Worm (Caenorhabditis elegans) whole organism, L4 larva: ENCODE results near the gene rme-6.

Source experiments
- R02D3.7 ChIP-seq: fragments of 150-350 bp; sonication (generic microtip); optimal IDR thresholded peaks from 3 replicates; lab custom pipeline; 2014; ENCODE audit warnings: missing biosample characterization, missing genetic modification characterization
- aly-2 ChIP-seq: sonication (generic microtip); optimal IDR thresholded peaks from 2 replicates; lab custom pipeline; 2018; ENCODE audit warnings: missing biosample characterization, missing genetic modification characterization
- cey-2 ChIP-seq: sonication (generic microtip); optimal IDR thresholded peaks from 3 replicates; lab custom pipeline; 2017; ENCODE audit warnings: missing genetic modification characterization, mild to moderate bottlenecking, missing compliant biosample characterization, antibody characterized with exemption, borderline replicate concordance; ENCODE audit not compliant: insufficient read depth
- egl-43 ChIP-seq: fragments of 200-800 bp; sonication (Bioruptor generic); IDR thresholded peaks from 2 replicates; pipeline ENCODE4 v1.3.6; 2022; ENCODE audit warnings: missing genetic modification reagents, missing genetic modification characterization, missing compliant biosample characterization
- jun-1 ChIP-seq: fragments of 150-350 bp; optimal IDR thresholded peaks from 2 replicates; lab custom pipeline; 2014; ENCODE audit warnings: missing biosample characterization, missing genetic modification reagents, missing genetic modification characterization
- mxl-2 ChIP-seq: fragments of 200-800 bp; sonication (Bioruptor generic); conservative IDR thresholded peaks from 2 replicates; pipeline ENCODE4 v1.3.6; 2022; ENCODE audit warnings: missing genetic modification reagents, missing genetic modification characterization, missing compliant biosample characterization

- TF ChIP-seq egl-43 (GFP tag; lab: Robert Waterston, UW) (no peak), R02D3.7 (no peak), cey-2 (tag; lab: Kevin White, UChicago) (no peak), aly-2 (tag; lab: Kevin White, UChicago) (no peak), mxl-2 (GFP tag; lab: Robert Waterston, UW) (no peak), jun-1 (tag; lab: Kevin White, UChicago) (no peak)
These were observed 24.6 kb downstream of the rme-6 start for ce11 chrX:1121575-1121974.
